Worm (Caenorhabditis elegans) whole organism, L4 larva: ENCODE measurements around the gene taf-12.

Experiments used
- F44E2.7 ChIP-seq: fragments of 200-800 bp; sonication (Bioruptor generic); IDR thresholded peaks from 2 replicates; pipeline ENCODE4 v2.1.2; 2022; ENCODE audit warnings: missing genetic modification characterization, missing compliant biosample characterization
- Y105C5A.15 ChIP-seq: fragments of 200-800 bp; sonication (Bioruptor generic); IDR thresholded peaks from 2 replicates; pipeline ENCODE4 v1.3.6; 2022; ENCODE audit warnings: missing genetic modification characterization, missing compliant biosample characterization
- Y48G9A.11 ChIP-seq: fragments of 200-800 bp; sonication (Bioruptor generic); IDR thresholded peaks from 2 replicates; pipeline ENCODE4 v1.3.6; 2022; ENCODE audit warnings: missing genetic modification reagents, missing genetic modification characterization, missing compliant biosample characterization
- ZK546.5 ChIP-seq, 2 experiments: sonication (generic microtip); optimal IDR thresholded peaks; 2 replicates each; lab custom pipeline; 2017; ENCODE audit warnings: missing biosample characterization in 2 of 2, missing genetic modification characterization in 2 of 2
- aha-1 ChIP-seq: fragments of 150-350 bp; peaks from one replicate; lab custom pipeline; 2014; ENCODE audit warnings: missing biosample characterization, missing genetic modification characterization
- ama-1 ChIP-seq: fragments of 150-350 bp; optimal IDR thresholded peaks from 2 replicates; lab custom pipeline; 2014; ENCODE audit warnings: inconsistent platforms, mixed read lengths
- ceh-62 ChIP-seq: sonication (generic microtip); optimal IDR thresholded peaks from 2 replicates; lab custom pipeline; 2017; ENCODE audit warnings: missing biosample characterization, missing genetic modification characterization
- ceh-82 ChIP-seq: sonication (generic microtip); optimal IDR thresholded peaks from 2 replicates; lab custom pipeline; 2017; ENCODE audit warnings: missing biosample characterization, missing genetic modification characterization
- daf-19 ChIP-seq: fragments of 200-800 bp; sonication (Bioruptor generic); conservative IDR thresholded peaks from 2 replicates; pipeline ENCODE4 v1.3.6; 2022; ENCODE audit warnings: missing genetic modification characterization, missing compliant biosample characterization
- dmd-8 ChIP-seq: fragments of 200-800 bp; sonication (Bioruptor generic); IDR thresholded peaks from 2 replicates; pipeline ENCODE4 v1.3.6; 2022; ENCODE audit warnings: missing genetic modification characterization, missing compliant biosample characterization
- dpl-1 ChIP-seq: fragments of 150-350 bp; optimal IDR thresholded peaks from 2 replicates; lab custom pipeline; 2014; ENCODE audit warnings: missing biosample characterization, missing genetic modification reagents, missing genetic modification characterization
- duxl-1 ChIP-seq: sonication (generic microtip); optimal IDR thresholded peaks from 2 replicates; lab custom pipeline; 2016; ENCODE audit warnings: mild to moderate bottlenecking, missing genetic modification characterization, moderate library complexity, missing compliant biosample characterization; ENCODE audit not compliant: poor library complexity
- egl-27 ChIP-seq: sonication (generic microtip); optimal IDR thresholded peaks from 3 replicates; lab custom pipeline; 2017; ENCODE audit warnings: missing biosample characterization, missing genetic modification reagents, missing genetic modification characterization
- fkh-10 ChIP-seq: fragments of 150-350 bp; optimal IDR thresholded peaks from 2 replicates; lab custom pipeline; 2014; ENCODE audit warnings: missing biosample characterization, missing genetic modification reagents, missing genetic modification characterization
- lim-7 ChIP-seq: fragments of 200-800 bp; sonication (Bioruptor generic); IDR thresholded peaks from 2 replicates; pipeline ENCODE4 v1.3.6; 2022; ENCODE audit warnings: missing genetic modification characterization, missing compliant biosample characterization
- lin-1 ChIP-seq: fragments of 200-800 bp; sonication (Bioruptor generic); IDR thresholded peaks from 2 replicates; pipeline ENCODE4 v1.3.6; 2022; ENCODE audit warnings: missing genetic modification reagents, missing genetic modification characterization, missing compliant biosample characterization
- lin-29 ChIP-seq: fragments of 200-800 bp; sonication (Bioruptor generic); IDR thresholded peaks from 2 replicates; pipeline ENCODE4 v1.3.6; 2022; ENCODE audit warnings: missing genetic modification reagents, missing genetic modification characterization, missing compliant biosample characterization
- lin-38 ChIP-seq: fragments of 200-800 bp; sonication (Bioruptor generic); IDR thresholded peaks from 2 replicates; pipeline ENCODE4 v1.3.6; 2022; ENCODE audit warnings: missing genetic modification reagents, missing genetic modification characterization, missing compliant biosample characterization
- lin-39 ChIP-seq: fragments of 150-350 bp; optimal IDR thresholded peaks from 2 replicates; lab custom pipeline; 2014; ENCODE audit warnings: missing biosample characterization, missing genetic modification reagents, missing genetic modification characterization
- lsy-2 ChIP-seq, 2 experiments: fragments of 150-350 bp in 1 of 2; sonication (generic microtip) in 1 of 2; optimal IDR thresholded peaks; 2 replicates each; lab custom pipeline; 2014 to 2017; ENCODE audit warnings: missing biosample characterization in 2 of 2, missing genetic modification characterization in 2 of 2
- madf-9 ChIP-seq: fragments of 200-800 bp; sonication (Bioruptor generic); conservative IDR thresholded peaks from 2 replicates; pipeline ENCODE4 v1.3.6; 2022; ENCODE audit warnings: missing genetic modification reagents, missing genetic modification characterization, missing compliant biosample characterization
- mdl-1 ChIP-seq, 2 experiments: fragments of 150-350 bp in 1 of 2; sonication (generic microtip) in 1 of 2; optimal IDR thresholded peaks; 2 replicates each; lab custom pipeline; 2014 to 2017; ENCODE audit warnings: missing biosample characterization in 2 of 2, missing genetic modification characterization in 2 of 2
- mdt-29 ChIP-seq: fragments of 200-800 bp; sonication (Bioruptor generic); IDR thresholded peaks from 2 replicates; pipeline ENCODE4 v1.3.6; 2022; ENCODE audit warnings: missing genetic modification reagents, missing genetic modification characterization, missing compliant biosample characterization
- mes-2 ChIP-seq: sonication (generic microtip); optimal IDR thresholded peaks from 2 replicates; lab custom pipeline; 2016; ENCODE audit warnings: missing genotype, mild to moderate bottlenecking, missing genetic modification characterization, missing compliant biosample characterization; ENCODE audit not compliant: poor library complexity, severe bottlenecking
- mxl-2 ChIP-seq: fragments of 200-800 bp; sonication (Bioruptor generic); conservative IDR thresholded peaks from 2 replicates; pipeline ENCODE4 v1.3.6; 2022; ENCODE audit warnings: missing genetic modification reagents, missing genetic modification characterization, missing compliant biosample characterization
- mxl-3 ChIP-seq: fragments of 200-800 bp; sonication (Bioruptor generic); optimal IDR thresholded peaks from 2 replicates; lab custom pipeline; 2018; ENCODE audit warnings: mild to moderate bottlenecking, missing genetic modification characterization, missing compliant biosample characterization
- nhr-10 ChIP-seq: fragments of 150-350 bp; optimal IDR thresholded peaks from 2 replicates; lab custom pipeline; 2014; ENCODE audit warnings: missing biosample characterization, missing genetic modification characterization
- nhr-102 ChIP-seq: sonication (generic microtip); optimal IDR thresholded peaks from 2 replicates; lab custom pipeline; 2016; ENCODE audit warnings: mild to moderate bottlenecking, missing genetic modification characterization, moderate library complexity, missing compliant biosample characterization
- nhr-11 ChIP-seq: fragments of 150-350 bp; optimal IDR thresholded peaks from 2 replicates; lab custom pipeline; 2014; ENCODE audit warnings: missing biosample characterization, missing genetic modification characterization
- nhr-237 ChIP-seq: sonication (generic microtip); optimal IDR thresholded peaks from 2 replicates; lab custom pipeline; 2017; ENCODE audit warnings: missing biosample characterization, missing genetic modification characterization
- nhr-25 ChIP-seq: sonication (generic microtip); optimal IDR thresholded peaks from 2 replicates; lab custom pipeline; 2017; ENCODE audit warnings: missing genetic modification characterization, mild to moderate bottlenecking, missing compliant biosample characterization, antibody characterized with exemption, moderate library complexity, borderline replicate concordance; ENCODE audit not compliant: insufficient read depth
- nhr-28 ChIP-seq: fragments of 150-350 bp; optimal IDR thresholded peaks from 2 replicates; lab custom pipeline; 2014; ENCODE audit warnings: missing biosample characterization, missing genetic modification characterization
- nhr-41 ChIP-seq: fragments of 200-800 bp; sonication (Bioruptor generic); IDR thresholded peaks from 2 replicates; pipeline ENCODE4 v1.3.6; 2022; ENCODE audit warnings: missing genetic modification reagents, missing genetic modification characterization, missing compliant biosample characterization
- nhr-48 ChIP-seq: sonication (generic microtip); optimal IDR thresholded peaks from 2 replicates; lab custom pipeline; 2016; ENCODE audit warnings: mild to moderate bottlenecking, missing genetic modification characterization, missing compliant biosample characterization
- nhr-76 ChIP-seq: fragments of 150-350 bp; optimal IDR thresholded peaks from 2 replicates; lab custom pipeline; 2014; ENCODE audit warnings: missing biosample characterization, missing genetic modification characterization
- nhr-77 ChIP-seq: fragments of 150-350 bp; optimal IDR thresholded peaks from 2 replicates; lab custom pipeline; 2014; ENCODE audit warnings: missing biosample characterization, missing genetic modification characterization
- pqm-1 ChIP-seq: sonication (generic microtip); optimal IDR thresholded peaks from 2 replicates; lab custom pipeline; 2017; ENCODE audit warnings: missing biosample characterization, missing genetic modification characterization
- rbr-2 ChIP-seq: sonication (generic microtip); optimal IDR thresholded peaks from 2 replicates; lab custom pipeline; 2016; ENCODE audit warnings: missing genotype, missing genetic modification characterization, missing compliant biosample characterization
- set-16 ChIP-seq: fragments of 200-800 bp; sonication (Bioruptor generic); IDR thresholded peaks from 2 replicates; pipeline ENCODE4 v1.3.6; 2022; ENCODE audit warnings: missing genetic modification reagents, missing genetic modification characterization, missing compliant biosample characterization
- skn-1 ChIP-seq: fragments of 150-350 bp; optimal IDR thresholded peaks from 2 replicates; lab custom pipeline; 2014; ENCODE audit warnings: missing biosample characterization, missing genetic modification characterization
- snpc-1.2 ChIP-seq: fragments of 200-800 bp; sonication (Bioruptor generic); IDR thresholded peaks from 2 replicates; pipeline ENCODE4 v1.3.6; 2022; ENCODE audit warnings: missing genetic modification reagents, missing genetic modification characterization, missing compliant biosample characterization
- spr-1 ChIP-seq: sonication (generic microtip); optimal IDR thresholded peaks from 2 replicates; lab custom pipeline; 2016; ENCODE audit warnings: mild to moderate bottlenecking, missing genetic modification characterization, missing compliant biosample characterization
- vab-7 ChIP-seq: fragments of 200-800 bp; sonication (Bioruptor generic); IDR thresholded peaks from 2 replicates; pipeline ENCODE4 v1.3.6; 2022; ENCODE audit warnings: missing genetic modification reagents, missing genetic modification characterization, missing compliant biosample characterization
- zip-2 ChIP-seq: fragments of 150-350 bp; optimal IDR thresholded peaks from 2 replicates; lab custom pipeline; 2014; ENCODE audit warnings: missing biosample characterization, missing genetic modification characterization
- ztf-7 ChIP-seq: fragments of 150-350 bp; optimal IDR thresholded peaks from 2 replicates; lab custom pipeline; 2014; ENCODE audit warnings: missing biosample characterization, missing genetic modification characterization

The taf-12 gene

DNA sequence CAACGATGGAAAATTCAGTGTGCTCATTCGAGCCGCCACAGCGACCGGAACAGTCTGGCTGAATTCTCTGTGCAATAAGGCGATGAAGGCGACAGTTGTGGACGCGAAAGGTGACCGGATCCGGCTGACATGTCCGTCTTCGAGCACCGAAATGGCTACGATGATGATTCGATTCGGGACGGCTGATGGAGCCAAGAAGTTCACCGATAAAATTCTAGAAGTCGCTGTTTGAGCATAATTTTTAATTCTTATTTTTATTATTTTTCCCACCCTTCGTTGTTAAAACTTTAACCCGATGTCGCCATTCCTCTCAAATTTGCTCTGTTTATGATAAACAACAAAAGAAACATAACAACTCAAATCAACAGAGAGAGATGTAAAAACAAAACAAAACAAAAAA, 48.4 kb upstream of the taf-12 start:
- TF ChIP-seq mes-2 (tag; lab: Kevin White, UChicago), result peak; percentile 45
- TF ChIP-seq nhr-76 (tag; lab: Kevin White, UChicago), result no peak
- TF ChIP-seq mdt-29 (GFP tag; lab: Robert Waterston, UW), result no peak
- no peak for TF ChIP-seq Y105C5A.15
- 0 out of 2 replicates have a peak, but pooled peaks have one; percentile 25 for TF ChIP-seq lin-38 (GFP tag; lab: Robert Waterston, UW)
- peak; percentile 9 for TF ChIP-seq aha-1
- TF ChIP-seq, all 104 proteins: peak for 3

DNA sequence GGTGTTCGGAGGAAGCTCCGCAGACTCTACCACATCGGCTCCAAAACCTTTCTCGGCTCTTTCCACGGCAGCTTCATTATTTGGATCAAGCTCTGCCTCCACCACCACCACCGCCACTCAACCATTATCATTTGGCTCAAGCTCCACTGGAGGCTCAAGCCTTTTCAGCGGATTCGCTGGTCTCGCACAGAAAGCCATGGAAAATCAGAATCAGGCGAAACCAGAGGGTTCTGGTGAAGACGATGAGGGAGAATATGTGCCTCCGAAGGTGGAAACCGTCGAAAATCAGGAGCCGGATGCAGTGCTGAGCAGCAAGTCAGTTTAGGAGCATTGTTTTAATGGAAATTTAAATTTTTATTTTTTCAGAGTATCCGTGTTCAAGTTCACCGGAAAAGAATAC, 48.0 kb upstream of the taf-12 start:
- TF ChIP-seq nhr-10 (tag; lab: Kevin White, UChicago), result no peak
- TF ChIP-seq mxl-3 (GFP tag; lab: Kevin White, UChicago), result no peak
- TF ChIP-seq nhr-41, result no peak
- peak; percentile 90 for TF ChIP-seq aha-1
- peak; percentile 56 for TF ChIP-seq set-16 (GFP tag; lab: Robert Waterston, UW)

DNA sequence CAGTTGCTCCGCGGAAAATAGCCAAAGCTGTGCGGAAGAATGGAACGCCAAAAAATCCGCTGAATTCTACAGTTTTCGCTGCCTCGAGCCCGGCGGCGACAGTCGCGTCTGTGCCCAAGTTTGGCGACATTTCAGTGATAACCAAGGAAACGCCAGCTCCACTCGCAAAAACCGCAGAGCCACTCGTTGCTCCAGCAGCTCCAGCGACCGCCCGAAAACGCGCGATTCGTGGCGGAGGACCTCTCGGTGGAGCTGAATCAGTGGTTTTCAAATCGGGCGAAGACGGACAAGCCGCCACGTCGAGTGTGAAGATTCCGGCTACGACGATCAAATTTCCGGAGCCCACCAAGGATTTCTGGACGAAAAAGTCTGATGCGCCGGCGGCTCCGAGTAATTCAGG, 47.2 kb upstream of the taf-12 start:
- TF ChIP-seq set-16 (GFP tag; lab: Robert Waterston, UW) (peak; percentile 86), lin-38 (GFP tag; lab: Robert Waterston, UW) (no peak), mxl-2 (GFP tag; lab: Robert Waterston, UW) (no peak)
- TF ChIP-seq, all 104 proteins: peak for 1

DNA sequence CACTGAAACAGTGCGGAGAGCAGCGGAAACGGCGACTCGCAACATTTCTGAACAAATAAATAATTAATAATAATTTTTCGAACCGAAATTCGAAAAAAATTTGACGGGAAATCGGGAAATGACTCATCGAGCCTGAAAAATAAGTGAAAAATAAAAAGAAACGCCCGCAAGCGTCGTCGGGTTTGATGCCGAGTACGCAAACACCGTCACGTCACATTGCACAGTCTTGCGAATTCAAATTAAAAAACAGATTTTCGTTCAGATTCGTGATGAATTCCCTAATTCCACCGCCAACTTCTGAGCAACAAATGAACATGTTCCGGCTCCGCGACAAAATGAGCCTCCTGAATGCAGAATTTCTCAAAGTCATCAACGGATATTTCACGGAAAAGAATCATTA, 46.6 kb upstream of the taf-12 start, which contains the start of the genes ndab-1 and npp-16:
Gene ndab-1, minus strand, starts transcription at position 47 of the 400 bp plus-strand sequence.
Gene npp-16, plus strand, starts transcription at position 263 of the 400 bp plus-strand sequence.
- TF ChIP-seq mes-2 (tag; lab: Kevin White, UChicago) (peak; percentile 76), ceh-62 (no peak), lsy-2 (tag; optimal IDR thresholded peaks at IDR 0.05; lab: Kevin White, UChicago) (peak in 1 of 2 experiments; percentile 43), daf-19 (GFP tag; lab: Robert Waterston, UW) (no peak), skn-1 (tag; lab: Kevin White, UChicago) (no peak), nhr-237 (tag; lab: Kevin White, UChicago) (no peak), lin-29 (GFP tag; lab: Robert Waterston, UW) (no peak), dpl-1 (GFP tag; lab: Kevin White, UChicago) (peak; percentile 54), nhr-77 (tag; lab: Kevin White, UChicago) (no peak), ztf-7 (tag; lab: Kevin White, UChicago) (no peak), egl-27 (tag; lab: Kevin White, UChicago) (no peak), nhr-28 (tag; lab: Kevin White, UChicago) (no peak), vab-7 (GFP tag; lab: Robert Waterston, UW) (no peak), nhr-102 (tag; lab: Kevin White, UChicago) (no peak), nhr-10 (tag; lab: Kevin White, UChicago) (no peak), nhr-25 (tag; lab: Kevin White, UChicago) (no peak), dmd-8 (GFP tag; lab: Robert Waterston, UW) (no peak), zip-2 (tag; lab: Kevin White, UChicago) (no peak), F44E2.7 (no peak), madf-9 (GFP tag; lab: Robert Waterston, UW) (no peak), ceh-82 (no peak), lin-39 (tag; lab: Kevin White, UChicago) (no peak), Y48G9A.11 (GFP tag; lab: Robert Waterston, UW) (no peak), fkh-10 (no peak), spr-1 (no peak), duxl-1 (tag; lab: Kevin White, UChicago) (no peak), Y105C5A.15 (no peak), nhr-11 (no peak), ZK546.5 (tag; optimal IDR thresholded peaks at IDR 0.05; lab: Kevin White, UChicago) (no peak), snpc-1.2 (GFP tag; lab: Robert Waterston, UW) (no peak), aha-1 (no peak), nhr-48 (tag; lab: Kevin White, UChicago) (no peak), lin-1 (GFP tag; lab: Robert Waterston, UW) (no peak), mdl-1 (tag; optimal IDR thresholded peaks at IDR 0.05; lab: Kevin White, UChicago) (no peak), lin-38 (GFP tag; lab: Robert Waterston, UW) (peak; percentile 61), ama-1 (lab: Kevin White, UChicago) (no peak), rbr-2 (no peak), lim-7 (peak; percentile 11; the same call in 1 of the 2 replicates), pqm-1 (tag; lab: Kevin White, UChicago) (no peak)
- TF ChIP-seq, all 104 proteins: peak for 5
